Fruit fly (Drosophila melanogaster) whole organism: ENCODE measurements around the gene Ufsp2.

Experiments
- CG8478 ChIP-seq: fragments of >200 bp; optimal IDR thresholded peaks from 2 replicates; lab custom pipeline; 2018; ENCODE audit warnings: inconsistent platforms
- EcR ChIP-seq, 2 experiments: fragments of >200 bp; optimal IDR thresholded peaks; 2 replicates each; lab custom pipeline; 2017; ENCODE audit warnings: missing biosample characterization in 2 of 2, missing genetic modification characterization in 2 of 2, missing genetic modification reagents in 2 of 2
- pan ChIP-seq: fragments of >200 bp; optimal IDR thresholded peaks from 2 replicates; lab custom pipeline; 2017
- usp ChIP-seq: fragments of >200 bp; optimal IDR thresholded peaks from 2 replicates; lab custom pipeline; 2017; ENCODE audit warnings: missing biosample characterization, missing genetic modification characterization, mixed read lengths

DNA sequence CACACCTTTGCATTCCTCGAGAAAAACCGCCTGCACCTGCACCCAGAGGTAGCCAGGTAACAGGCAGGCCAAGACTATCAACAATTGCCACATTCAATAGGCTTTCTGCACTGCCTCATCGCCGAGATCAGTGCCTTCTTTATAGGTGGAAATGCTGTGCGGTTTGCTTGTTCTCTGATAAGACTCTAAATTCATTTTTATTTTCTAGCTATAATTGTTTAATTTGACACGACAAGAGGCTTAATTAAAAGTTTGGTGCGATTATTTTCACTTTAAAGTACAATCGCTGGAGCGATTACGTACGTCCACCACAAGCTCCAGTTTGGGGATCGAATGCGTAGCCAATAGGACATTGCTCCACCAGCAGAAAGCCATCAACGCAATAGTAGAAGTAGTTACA is 49.0 kb upstream of the Ufsp2 start, which contains the start of gene CG42729:
- TF ChIP-seq usp (GFP tag; lab: Kevin White, UChicago) (no peak), CG8478 (lab: Kevin White, UChicago) (no peak), EcR (GFP tag; optimal IDR thresholded peaks at IDR 0.05; lab: Kevin White, UChicago) (no peak), pan (lab: Kevin White, UChicago) (no peak)
